Worm (Caenorhabditis elegans) whole organism, L1 larva: Measurements from ENCODE around the gene tsp-18.
A peak's percentile ranks its signal among the peaks of the same experiment; 100 is the strongest.

Source experiments
- C16A3.4 ChIP-seq: fragments of 150-350 bp; optimal IDR thresholded peaks from 2 replicates; lab custom pipeline; 2014; ENCODE audit warnings: missing biosample characterization, missing genetic modification characterization
- C34B4.2 ChIP-seq: sonication (generic microtip); optimal IDR thresholded peaks from 2 replicates; lab custom pipeline; 2017; ENCODE audit warnings: mild to moderate bottlenecking, missing genetic modification characterization, missing compliant biosample characterization
- ama-1 ChIP-seq: fragments of 150-350 bp; optimal IDR thresholded peaks from 2 replicates; lab custom pipeline; 2014
- ceh-63 ChIP-seq: fragments of 200-800 bp; sonication (Bioruptor generic); optimal IDR thresholded peaks from 2 replicates; lab custom pipeline; 2018; ENCODE audit warnings: mild to moderate bottlenecking, missing genetic modification characterization, missing compliant biosample characterization
- ceh-8 ChIP-seq: fragments of 200-800 bp; sonication (Bioruptor generic); optimal IDR thresholded peaks from 2 replicates; lab custom pipeline; 2018; ENCODE audit warnings: mild to moderate bottlenecking, missing genetic modification characterization, moderate library complexity, missing compliant biosample characterization
- ceh-82 ChIP-seq, 3 experiments: fragments of 150-350 bp in 1 of 3; sonication (generic microtip) in 2 of 3; optimal IDR thresholded peaks; 2 replicates each; lab custom pipeline; 2014 to 2017; ENCODE audit warnings: missing biosample characterization in 3 of 3, missing genetic modification characterization in 3 of 3
- ceh-88 ChIP-seq: fragments of 200-800 bp; sonication (Bioruptor generic); IDR thresholded peaks from 2 replicates; pipeline ENCODE4 v1.3.6; 2022; ENCODE audit warnings: missing genetic modification characterization, missing compliant biosample characterization
- ces-1 ChIP-seq: fragments of 150-350 bp; optimal IDR thresholded peaks from 2 replicates; lab custom pipeline; 2014; ENCODE audit warnings: missing biosample characterization, missing genetic modification reagents, missing genetic modification characterization
- dpl-1 ChIP-seq, 3 experiments: fragments of 150-350 bp in 2 of 3; sonication (generic microtip) in 1 of 3; optimal IDR thresholded peaks; 2 replicates each; lab custom pipeline; 2014 to 2017; ENCODE audit warnings: missing biosample characterization in 3 of 3, missing genetic modification characterization in 3 of 3, missing genetic modification reagents in 3 of 3
- dsc-1 ChIP-seq: sonication (generic microtip); optimal IDR thresholded peaks from 2 replicates; lab custom pipeline; 2016; ENCODE audit warnings: mild to moderate bottlenecking, missing genetic modification characterization, missing compliant biosample characterization
- efl-1 ChIP-seq, 4 experiments: fragments of 150-350 bp; optimal IDR thresholded peaks in 3 of 4; peaks in 1 of 4; 1 replicate in 1 of 4; 2 replicates in 3 of 4; lab custom pipeline; 2014; ENCODE audit warnings: missing biosample characterization in 2 of 4, missing genetic modification characterization in 2 of 4, missing genetic modification reagents in 2 of 4
- egl-13 ChIP-seq: sonication (generic microtip); optimal IDR thresholded peaks from 2 replicates; lab custom pipeline; 2016; ENCODE audit warnings: missing genotype, missing genetic modification reagents, missing genetic modification characterization, missing compliant biosample characterization
- elt-2 ChIP-seq: sonication (generic microtip); optimal IDR thresholded peaks from 2 replicates; lab custom pipeline; 2016; ENCODE audit warnings: missing genetic modification characterization, mild to moderate bottlenecking, inconsistent platforms, missing compliant biosample characterization, missing genetic modification reagents
- ets-5 ChIP-seq: fragments of 200-800 bp; sonication (Bioruptor generic); IDR thresholded peaks from 2 replicates; pipeline ENCODE4 v1.3.6; 2022; ENCODE audit warnings: missing genetic modification characterization, missing compliant biosample characterization
- fkh-10 ChIP-seq: sonication (generic microtip); optimal IDR thresholded peaks from 2 replicates; lab custom pipeline; 2017; ENCODE audit warnings: missing biosample characterization, missing genetic modification reagents, missing genetic modification characterization
- fkh-4 ChIP-seq: sonication (generic microtip); optimal IDR thresholded peaks from 2 replicates; lab custom pipeline; 2016; ENCODE audit warnings: missing compliant biosample characterization, missing genetic modification characterization, borderline replicate concordance
- fos-1 ChIP-seq: fragments of 150-350 bp; optimal IDR thresholded peaks from 2 replicates; lab custom pipeline; 2014; ENCODE audit warnings: missing biosample characterization, missing genetic modification characterization
- grh-1 ChIP-seq: fragments of 200-800 bp; sonication (Bioruptor generic); IDR thresholded peaks from 2 replicates; pipeline ENCODE4 v1.3.6; 2022; ENCODE audit warnings: missing genetic modification reagents, missing genetic modification characterization, missing compliant biosample characterization
- hlh-17 ChIP-seq: fragments of 200-800 bp; sonication (Bioruptor generic); optimal IDR thresholded peaks from 2 replicates; lab custom pipeline; 2018; ENCODE audit warnings: missing genetic modification characterization, mild to moderate bottlenecking, missing compliant biosample characterization, moderate library complexity, borderline replicate concordance
- hlh-4 ChIP-seq: sonication (generic microtip); optimal IDR thresholded peaks from 2 replicates; lab custom pipeline; 2016; ENCODE audit warnings: mild to moderate bottlenecking, missing genetic modification characterization, missing compliant biosample characterization
- hpl-2 ChIP-seq: fragments of 150-350 bp; optimal IDR thresholded peaks from 2 replicates; lab custom pipeline; 2014; ENCODE audit warnings: missing biosample characterization, missing genetic modification reagents, missing genetic modification characterization
- jun-1 ChIP-seq: fragments of 150-350 bp; optimal IDR thresholded peaks from 2 replicates; lab custom pipeline; 2014; ENCODE audit warnings: missing biosample characterization, missing genetic modification reagents, missing genetic modification characterization
- lin-14 ChIP-seq: fragments of 200-800 bp; sonication (Bioruptor generic); optimal IDR thresholded peaks from 2 replicates; lab custom pipeline; 2018; ENCODE audit warnings: mild to moderate bottlenecking, missing genetic modification characterization, moderate library complexity, missing compliant biosample characterization
- lin-15B ChIP-seq: fragments of 150-350 bp; sonication (generic microtip); optimal IDR thresholded peaks from 3 replicates; lab custom pipeline; 2014; ENCODE audit warnings: missing biosample characterization, missing genetic modification characterization
- lin-35 ChIP-seq, 2 experiments: fragments of 150-350 bp; optimal IDR thresholded peaks; 2 replicates each; lab custom pipeline; 2014; ENCODE audit warnings: missing biosample characterization in 2 of 2, missing genetic modification characterization in 2 of 2, missing genetic modification reagents in 2 of 2
- lir-3 ChIP-seq: sonication (generic microtip); optimal IDR thresholded peaks from 2 replicates; lab custom pipeline; 2016; ENCODE audit warnings: mild to moderate bottlenecking, missing genetic modification characterization, moderate library complexity, missing compliant biosample characterization; ENCODE audit not compliant: poor library complexity
- mab-9 ChIP-seq: fragments of 200-800 bp; sonication (Bioruptor generic); IDR thresholded peaks from 2 replicates; pipeline ENCODE4 v1.3.6; 2022; ENCODE audit warnings: missing genetic modification reagents, missing genetic modification characterization, missing compliant biosample characterization
- mdl-1 ChIP-seq, 2 experiments: fragments of 150-350 bp; optimal IDR thresholded peaks; 2 replicates each; lab custom pipeline; 2014 to 2017; ENCODE audit warnings: missing biosample characterization in 2 of 2, missing genetic modification characterization in 2 of 2, inconsistent platforms in 1 of 2
- mep-1 ChIP-seq: fragments of 150-350 bp; optimal IDR thresholded peaks from 2 replicates; lab custom pipeline; 2014; ENCODE audit warnings: missing biosample characterization, missing genetic modification characterization
- nhr-20 ChIP-seq: sonication (generic microtip); optimal IDR thresholded peaks from 2 replicates; lab custom pipeline; 2016; ENCODE audit warnings: mild to moderate bottlenecking, missing genetic modification characterization, missing compliant biosample characterization
- nhr-237 ChIP-seq: fragments of 150-350 bp; optimal IDR thresholded peaks from 2 replicates; lab custom pipeline; 2014; ENCODE audit warnings: missing biosample characterization, missing genetic modification characterization
- nhr-47 ChIP-seq: sonication (generic microtip); optimal IDR thresholded peaks from 2 replicates; lab custom pipeline; 2016; ENCODE audit warnings: mild to moderate bottlenecking, missing genetic modification characterization, moderate library complexity, missing compliant biosample characterization
- nhr-71 ChIP-seq: sonication (generic microtip); optimal IDR thresholded peaks from 2 replicates; lab custom pipeline; 2016; ENCODE audit warnings: mild to moderate bottlenecking, missing genetic modification characterization, moderate library complexity, missing compliant biosample characterization
- nhr-77 ChIP-seq: fragments of 150-350 bp; optimal IDR thresholded peaks from 2 replicates; lab custom pipeline; 2014; ENCODE audit warnings: missing biosample characterization, missing genetic modification characterization
- nhr-85 ChIP-seq: sonication (generic microtip); peaks from one replicate; lab custom pipeline; 2016; ENCODE audit warnings: missing genetic modification characterization, inconsistent platforms, missing compliant biosample characterization
- pax-3 ChIP-seq: fragments of 200-800 bp; sonication (Bioruptor generic); optimal IDR thresholded peaks from 2 replicates; lab custom pipeline; 2018; ENCODE audit warnings: mild to moderate bottlenecking, missing genetic modification characterization, moderate library complexity, missing compliant biosample characterization
- skn-1 ChIP-seq: fragments of 150-350 bp; optimal IDR thresholded peaks from 2 replicates; lab custom pipeline; 2014; ENCODE audit warnings: missing biosample characterization, missing genetic modification characterization
- snpc-4 ChIP-seq: fragments of 150-350 bp; optimal IDR thresholded peaks from 2 replicates; lab custom pipeline; 2014; ENCODE audit warnings: missing biosample characterization, missing genetic modification characterization
- snu-23 ChIP-seq: sonication (generic microtip); optimal IDR thresholded peaks from 2 replicates; lab custom pipeline; 2016; ENCODE audit warnings: missing genetic modification characterization, missing compliant biosample characterization
- sup-37 ChIP-seq: fragments of 200-800 bp; sonication (Bioruptor generic); optimal IDR thresholded peaks from 2 replicates; lab custom pipeline; 2018; ENCODE audit warnings: mild to moderate bottlenecking, missing genetic modification characterization, missing compliant biosample characterization
- tlp-1 ChIP-seq: fragments of 150-350 bp; optimal IDR thresholded peaks from 2 replicates; lab custom pipeline; 2014; ENCODE audit warnings: missing biosample characterization, missing genetic modification characterization
- unc-130 ChIP-seq: fragments of 150-350 bp; optimal IDR thresholded peaks from 2 replicates; lab custom pipeline; 2017; ENCODE audit warnings: missing biosample characterization, missing genetic modification characterization, inconsistent platforms
- unc-30 ChIP-seq: sonication (generic microtip); optimal IDR thresholded peaks from 2 replicates; lab custom pipeline; 2017; ENCODE audit warnings: missing biosample characterization, missing genetic modification characterization
- unc-62 ChIP-seq: fragments of 150-350 bp; optimal IDR thresholded peaks from 2 replicates; lab custom pipeline; 2014; ENCODE audit warnings: missing biosample characterization, missing genetic modification reagents, missing genetic modification characterization
- unc-86 ChIP-seq: sonication (generic microtip); optimal IDR thresholded peaks from 2 replicates; lab custom pipeline; 2016; ENCODE audit warnings: missing genetic modification characterization, missing compliant biosample characterization
- xbp-1 ChIP-seq: sonication (generic microtip); optimal IDR thresholded peaks from 2 replicates; lab custom pipeline; 2016; ENCODE audit warnings: missing genetic modification characterization, missing compliant biosample characterization
- zag-1 ChIP-seq: fragments of 150-350 bp; optimal IDR thresholded peaks from 2 replicates; lab custom pipeline; 2014; ENCODE audit warnings: missing biosample characterization, missing genetic modification characterization
- ztf-4 ChIP-seq: fragments of 150-350 bp; optimal IDR thresholded peaks from 2 replicates; lab custom pipeline; 2014; ENCODE audit warnings: missing biosample characterization, missing genetic modification characterization

Gene tsp-18

ce11 chrII:5950657-5951056, 46.3 kb downstream of the tsp-18 start:
- no peak for TF ChIP-seq efl-1 (optimal IDR thresholded peaks at IDR 0.05; lab: Kevin White, UChicago)
- TF ChIP-seq efl-1 (GFP tag; optimal IDR thresholded peaks at IDR 0.05 in 1 of 2; lab: Kevin White, UChicago): no peak
- no peak for TF ChIP-seq sup-37 (GFP tag; lab: Kevin White, UChicago)
- TF ChIP-seq dsc-1 (tag; lab: Kevin White, UChicago): peak; percentile 72
- no peak for TF ChIP-seq unc-86
- peak; percentile 55 for TF ChIP-seq lin-14 (GFP tag; lab: Kevin White, UChicago)
- no peak for TF ChIP-seq C16A3.4
- peak; percentile 31 for TF ChIP-seq ceh-63 (GFP tag; lab: Kevin White, UChicago)
- no peak for TF ChIP-seq nhr-237 (tag; lab: Kevin White, UChicago)
- peak; percentile 13 for TF ChIP-seq fkh-10
- TF ChIP-seq ets-5 (GFP tag; lab: Robert Waterston, UW): no peak
- TF ChIP-seq ama-1 (lab: Kevin White, UChicago): no peak
- TF ChIP-seq unc-62 (GFP tag; lab: Kevin White, UChicago): no peak
- TF ChIP-seq fos-1 (tag; lab: Kevin White, UChicago): no peak
- no peak for TF ChIP-seq elt-2 (tag; lab: Kevin White, UChicago)
- TF ChIP-seq nhr-47 (tag; lab: Kevin White, UChicago): peak; percentile 28
- TF ChIP-seq snu-23 (GFP tag; lab: Kevin White, UChicago): no peak

- TF ChIP-seq ets-5 (GFP tag; lab: Robert Waterston, UW): no peak
- peak; percentile 22 for TF ChIP-seq egl-13
- peak; percentile 6 for TF ChIP-seq nhr-71 (tag; lab: Kevin White, UChicago)
- TF ChIP-seq dsc-1 (tag; lab: Kevin White, UChicago): peak; percentile 20
- TF ChIP-seq, all 84 proteins: peak for 3
These were observed 47.4 kb downstream of the tsp-18 start for ce11 chrII:5951745-5952144.

ce11 chrII:5952214-5952613, 47.9 kb downstream of the tsp-18 start:
- TF ChIP-seq lir-3 (tag; lab: Kevin White, UChicago) (no peak), unc-130 (tag; lab: Kevin White, UChicago) (no peak), nhr-20 (tag; lab: Kevin White, UChicago) (no peak), pax-3 (tag; lab: Kevin White, UChicago) (no peak), hlh-17 (GFP tag; lab: Kevin White, UChicago) (no peak), fos-1 (tag; lab: Kevin White, UChicago) (no peak), snpc-4 (tag; lab: Kevin White, UChicago) (no peak), dpl-1 (GFP tag; optimal IDR thresholded peaks at IDR 0.05; lab: Kevin White, UChicago) (no peak), fkh-4 (no peak), xbp-1 (tag; lab: Kevin White, UChicago) (no peak), zag-1 (no peak), tlp-1 (no peak), nhr-77 (tag; lab: Kevin White, UChicago) (no peak), lin-35 (GFP tag; optimal IDR thresholded peaks at IDR 0.05; lab: Kevin White, UChicago) (no peak), ets-5 (GFP tag; lab: Robert Waterston, UW) (no peak), nhr-85 (tag; lab: Kevin White, UChicago) (no peak), grh-1 (no peak), lin-15B (tag; lab: Kevin White, UChicago) (no peak), C34B4.2 (tag; lab: Kevin White, UChicago) (no peak), lin-14 (GFP tag; lab: Kevin White, UChicago) (peak; percentile 64), sup-37 (GFP tag; lab: Kevin White, UChicago) (no peak), nhr-71 (tag; lab: Kevin White, UChicago) (no peak), ceh-82 (tag; optimal IDR thresholded peaks at IDR 0.05; lab: Kevin White, UChicago) (no peak), unc-62 (GFP tag; lab: Kevin White, UChicago) (no peak), unc-30 (tag; lab: Kevin White, UChicago) (no peak), ces-1 (GFP tag; lab: Kevin White, UChicago) (no peak), unc-86 (peak; percentile 28), efl-1 (optimal IDR thresholded peaks at IDR 0.05; lab: Kevin White, UChicago) (no peak), efl-1 (GFP tag; optimal IDR thresholded peaks at IDR 0.05 in 1 of 2; lab: Kevin White, UChicago) (no peak), skn-1 (tag; lab: Kevin White, UChicago) (no peak), hlh-4 (tag; lab: Kevin White, UChicago) (no peak), hpl-2 (GFP tag; lab: Kevin White, UChicago) (no peak), ceh-8 (GFP tag; lab: Kevin White, UChicago) (peak; percentile 28), jun-1 (tag; lab: Kevin White, UChicago) (no peak), mep-1 (tag; lab: Kevin White, UChicago) (no peak), ceh-88 (GFP tag; lab: Robert Waterston, UW) (no peak), ztf-4 (no peak), mab-9 (GFP tag; lab: Robert Waterston, UW) (no peak), mdl-1 (tag; optimal IDR thresholded peaks at IDR 0.05; lab: Kevin White, UChicago) (no peak)
